Worm (Caenorhabditis elegans): Measurements from ENCODE around the gene F38E1.3.

Gene F38E1.3

DNA sequence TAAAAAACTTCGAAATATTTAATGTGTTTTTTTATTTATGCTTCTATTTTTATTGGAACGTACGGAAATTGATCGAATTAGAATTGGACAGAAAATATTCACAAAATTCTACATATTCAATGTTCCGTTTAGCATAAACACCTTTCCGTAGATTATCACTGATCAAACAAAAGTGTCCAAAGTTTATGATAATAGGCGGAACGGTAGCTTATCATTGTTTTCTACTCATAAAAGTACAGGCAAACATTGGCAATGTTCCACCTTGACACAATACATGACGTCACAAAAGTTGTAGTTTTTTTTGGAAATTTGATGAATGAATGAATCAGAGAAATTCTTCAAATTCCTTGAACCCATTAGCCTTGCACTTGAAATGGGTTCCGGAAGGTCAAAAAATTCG is 28.0 kb downstream of the F38E1.3 start:
- no peak for TF ChIP-seq dao-5 (tag; optimal IDR thresholded peaks at IDR 0.05)
- TF ChIP-seq him-1 (tag; optimal IDR thresholded peaks at IDR 0.05) = no peak
- no peak for TF ChIP-seq W03F9.2 (tag; optimal IDR thresholded peaks at IDR 0.05)

DNA sequence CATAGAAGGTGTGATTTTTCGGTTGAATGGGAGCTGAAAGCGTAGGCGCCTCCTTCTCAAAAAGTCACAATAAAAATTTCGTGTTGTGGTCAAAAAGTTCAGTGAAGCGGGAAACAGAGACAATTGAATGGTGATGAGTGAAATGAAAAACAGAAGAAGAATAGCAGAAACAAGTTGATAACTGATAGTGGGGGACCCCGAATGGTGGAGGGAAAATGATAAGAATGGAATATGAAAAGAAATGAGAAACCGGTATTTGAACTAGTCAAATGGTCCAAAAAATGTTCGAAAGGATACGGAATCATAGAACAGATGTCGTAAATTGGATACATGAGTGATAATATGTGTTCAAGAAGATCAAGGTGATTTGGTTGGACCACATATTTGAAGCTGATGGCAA is 28.4 kb downstream of the F38E1.3 start:
- no peak for TF ChIP-seq him-1 (tag; optimal IDR thresholded peaks at IDR 0.05)
- no peak for TF ChIP-seq W03F9.2 (tag; optimal IDR thresholded peaks at IDR 0.05)
- no peak for TF ChIP-seq dao-5 (tag; optimal IDR thresholded peaks at IDR 0.05)

DNA sequence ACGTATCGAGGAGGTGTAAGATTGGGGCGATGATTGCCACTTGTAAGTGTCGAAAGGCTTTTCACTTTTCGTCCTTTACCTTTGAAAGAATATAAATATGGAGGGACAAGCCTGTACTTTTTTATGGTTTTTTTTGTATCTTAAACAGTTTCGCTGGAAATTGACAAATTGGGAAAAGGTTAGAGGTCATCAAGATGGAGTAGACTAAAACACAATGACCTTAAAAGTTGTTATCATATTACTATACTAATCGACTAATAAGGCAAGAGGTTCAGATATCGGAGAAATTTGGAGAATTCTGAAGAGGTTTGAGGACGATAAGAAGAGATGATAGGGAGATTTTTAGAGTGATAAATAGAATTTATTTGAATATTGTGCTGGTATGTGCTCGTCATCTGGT is 30.2 kb downstream of the F38E1.3 start:
- TF ChIP-seq W03F9.2 (tag; optimal IDR thresholded peaks at IDR 0.05) = no peak
- no peak for TF ChIP-seq dao-5 (tag; optimal IDR thresholded peaks at IDR 0.05)
- no peak for TF ChIP-seq him-1 (tag; optimal IDR thresholded peaks at IDR 0.05)

DNA sequence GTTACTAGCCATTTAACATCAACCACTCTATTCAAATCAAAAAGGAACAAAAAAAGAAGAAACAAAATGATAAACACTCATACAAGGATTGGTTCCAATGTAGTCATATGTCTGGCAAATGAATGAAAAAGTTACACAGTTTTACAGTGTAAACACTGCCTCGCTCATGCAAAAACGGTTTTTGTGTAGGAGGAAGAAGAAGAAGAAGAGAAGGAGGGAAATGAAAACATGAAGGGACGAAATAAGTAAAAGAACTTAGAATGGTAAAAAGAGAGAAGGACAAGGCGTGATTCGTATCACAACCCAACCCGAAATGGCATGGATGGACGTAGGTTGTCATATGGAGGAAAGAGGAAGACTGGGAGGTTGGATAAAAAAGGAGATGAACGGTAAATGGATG is 31.0 kb downstream of the F38E1.3 start:
- TF ChIP-seq him-1 (tag; optimal IDR thresholded peaks at IDR 0.05) (no peak), W03F9.2 (tag; optimal IDR thresholded peaks at IDR 0.05) (no peak), dao-5 (tag; optimal IDR thresholded peaks at IDR 0.05) (no peak)

DNA sequence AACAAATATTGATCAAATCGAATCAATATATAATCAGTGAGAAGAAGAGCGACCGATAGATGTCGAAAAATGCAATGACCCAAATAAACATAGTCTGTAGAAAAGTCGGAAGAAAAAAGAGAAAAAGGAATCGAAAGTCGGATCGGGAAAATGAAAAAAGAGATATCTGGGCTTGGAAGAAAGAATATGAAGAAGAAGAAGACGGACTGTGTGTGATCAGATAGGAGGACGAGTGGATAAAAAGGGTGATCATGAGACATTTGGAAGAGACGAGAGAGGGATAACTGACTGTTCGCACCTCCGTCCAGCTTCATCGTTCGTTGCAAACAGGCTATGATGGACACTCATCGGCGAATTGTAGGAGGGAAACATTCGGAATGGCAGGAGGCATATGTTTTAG is 33.6 kb downstream of the F38E1.3 start:
- no peak for TF ChIP-seq W03F9.2 (tag; optimal IDR thresholded peaks at IDR 0.05)
- TF ChIP-seq him-1 (tag; optimal IDR thresholded peaks at IDR 0.05) = no peak
- no peak for TF ChIP-seq dao-5 (tag; optimal IDR thresholded peaks at IDR 0.05)

DNA sequence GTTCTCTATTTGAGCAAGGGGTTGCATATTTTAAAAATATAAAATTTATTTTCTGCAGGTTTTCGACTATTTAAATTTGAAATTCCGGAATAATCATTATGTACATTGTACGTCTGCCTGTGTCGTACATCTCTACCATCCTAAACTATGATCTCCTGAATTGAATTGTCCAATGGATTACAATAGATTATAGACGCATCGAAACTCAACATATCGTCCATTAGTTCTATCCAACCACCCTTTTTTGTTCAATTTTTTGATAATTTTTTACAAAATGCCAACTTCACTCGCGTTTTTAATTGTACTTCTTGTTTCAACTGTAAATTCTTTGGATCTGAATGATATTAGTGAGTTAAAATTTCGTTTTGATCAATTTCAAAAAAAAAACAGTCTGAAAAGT is 34.5 kb downstream of the F38E1.3 start, which contains the start of gene F52E1.2:
Gene F52E1.2 (plus strand): TSS at position 190 of the 400 bp plus-strand sequence.
- TF ChIP-seq dao-5 (tag; optimal IDR thresholded peaks at IDR 0.05) (no peak), W03F9.2 (tag; optimal IDR thresholded peaks at IDR 0.05) (no peak), him-1 (tag; optimal IDR thresholded peaks at IDR 0.05) (no peak)

DNA sequence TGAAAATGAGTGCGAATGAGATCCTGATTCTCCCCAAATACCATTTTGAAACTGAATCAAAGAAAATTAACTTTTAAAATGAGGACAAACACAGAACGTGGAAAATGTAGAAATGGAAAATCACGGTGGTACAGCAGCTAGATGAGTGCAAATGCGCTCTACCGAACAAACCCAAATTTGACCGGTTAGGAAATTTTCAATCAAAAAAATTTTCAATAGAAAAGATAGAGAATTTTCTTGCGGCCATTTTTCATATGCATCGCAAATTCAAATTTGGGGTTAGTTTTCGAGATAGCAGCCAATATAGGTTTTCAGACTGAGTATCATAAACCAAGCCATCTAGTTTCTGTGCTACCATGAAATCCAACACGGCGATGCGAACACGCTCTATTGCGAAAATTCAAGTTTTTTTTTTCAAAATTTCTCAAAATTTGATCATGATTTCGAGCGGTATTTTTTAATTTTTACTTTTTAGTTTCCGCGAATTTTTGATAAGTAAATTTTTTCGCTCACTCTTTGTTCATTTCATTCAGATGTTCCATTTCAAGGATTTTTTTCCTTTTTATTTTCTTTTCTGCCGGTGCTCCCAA is 37.6 kb downstream of the F38E1.3 start, which contains the start of gene vha-18:
Gene vha-18 (minus strand): TSS at position 51 of the 590 bp plus-strand sequence.
- no peak for TF ChIP-seq dao-5 (tag; optimal IDR thresholded peaks at IDR 0.05)
- no peak for TF ChIP-seq W03F9.2 (tag; optimal IDR thresholded peaks at IDR 0.05)
- TF ChIP-seq him-1 (tag; optimal IDR thresholded peaks at IDR 0.05) = no peak

DNA sequence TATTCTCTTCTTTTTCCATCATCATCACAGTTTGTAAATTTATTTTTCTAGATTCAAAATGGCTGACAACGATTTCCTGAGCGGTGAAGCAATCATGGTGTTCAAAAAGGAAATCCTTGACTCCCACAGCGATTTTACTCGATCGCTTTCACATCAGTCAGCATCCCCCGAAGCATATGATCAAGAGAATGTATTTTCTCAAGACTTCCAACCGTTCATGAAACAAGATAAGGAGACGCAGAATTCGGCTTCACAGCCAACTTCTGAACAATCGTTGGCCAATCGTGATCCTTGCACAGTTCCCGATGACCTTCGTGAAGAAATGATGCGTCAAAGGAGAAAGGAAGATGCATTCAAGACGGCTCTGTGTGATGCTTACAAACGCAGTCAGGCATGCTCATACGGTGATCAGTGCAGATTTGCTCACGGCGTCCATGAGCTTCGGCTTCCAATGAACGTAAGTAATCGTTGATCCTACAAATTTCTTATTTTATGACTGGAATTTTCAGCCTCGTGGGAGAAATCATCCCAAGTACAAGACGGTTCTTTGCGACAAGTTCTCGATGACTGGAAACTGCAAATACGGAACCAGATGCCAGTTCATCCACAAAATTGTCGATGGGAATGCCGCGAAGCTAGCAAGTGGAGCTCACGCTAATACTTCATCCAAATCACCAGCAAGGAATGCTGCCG is 38.2 kb downstream of the F38E1.3 start, which contains the start of gene pos-1:
Gene pos-1 (plus strand): TSS at position 51 of the 693 bp plus-strand sequence.
- no peak for TF ChIP-seq dao-5 (tag; optimal IDR thresholded peaks at IDR 0.05)
- TF ChIP-seq him-1 (tag; optimal IDR thresholded peaks at IDR 0.05) = no peak
- no peak for TF ChIP-seq W03F9.2 (tag; optimal IDR thresholded peaks at IDR 0.05)

DNA sequence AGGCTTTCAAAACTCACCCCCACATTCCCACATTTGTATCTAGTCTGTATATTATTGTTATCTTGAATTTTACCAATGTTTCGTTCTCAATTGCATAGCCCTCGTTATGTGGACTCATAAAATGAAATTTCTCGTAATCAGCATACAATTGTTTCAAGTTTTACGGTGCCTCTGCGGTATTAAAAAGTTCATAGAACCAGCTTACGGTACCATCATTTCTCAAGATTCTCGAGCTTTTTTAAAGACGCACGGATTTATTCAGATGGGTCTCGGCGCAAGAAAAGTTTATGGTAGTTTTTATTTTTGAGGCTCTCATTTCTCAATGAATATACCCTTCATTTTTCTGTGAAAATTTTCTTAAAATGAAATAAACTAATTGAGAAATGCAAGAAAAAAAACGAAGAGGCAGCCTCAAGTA is 39.2 kb downstream of the F38E1.3 start:
- TF ChIP-seq dao-5 (tag; optimal IDR thresholded peaks at IDR 0.05) (peak; percentile 51), W03F9.2 (tag; optimal IDR thresholded peaks at IDR 0.05) (no peak), him-1 (tag; optimal IDR thresholded peaks at IDR 0.05) (no peak)

DNA sequence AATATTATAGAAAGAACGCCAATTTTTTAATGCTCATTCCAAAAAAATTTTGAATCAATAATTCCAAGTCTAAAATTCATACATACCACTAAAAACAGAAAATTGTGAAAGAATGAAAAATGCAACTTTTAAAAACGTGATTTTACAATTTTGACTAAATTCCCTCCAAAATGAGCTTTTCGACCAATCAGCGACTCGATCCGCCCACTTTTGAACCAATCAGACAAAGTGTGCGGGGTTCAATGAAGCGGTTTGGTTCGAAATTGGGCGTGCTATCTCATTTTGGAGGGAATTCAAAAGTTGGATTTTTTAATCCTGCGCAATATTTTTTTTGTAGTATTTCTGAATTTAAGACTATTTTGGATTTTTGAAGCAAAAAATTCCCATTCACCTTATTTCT is 41.3 kb downstream of the F38E1.3 start:
- TF ChIP-seq him-1 (tag; optimal IDR thresholded peaks at IDR 0.05) = no peak
- no peak for TF ChIP-seq W03F9.2 (tag; optimal IDR thresholded peaks at IDR 0.05)
- no peak for TF ChIP-seq dao-5 (tag; optimal IDR thresholded peaks at IDR 0.05)

DNA sequence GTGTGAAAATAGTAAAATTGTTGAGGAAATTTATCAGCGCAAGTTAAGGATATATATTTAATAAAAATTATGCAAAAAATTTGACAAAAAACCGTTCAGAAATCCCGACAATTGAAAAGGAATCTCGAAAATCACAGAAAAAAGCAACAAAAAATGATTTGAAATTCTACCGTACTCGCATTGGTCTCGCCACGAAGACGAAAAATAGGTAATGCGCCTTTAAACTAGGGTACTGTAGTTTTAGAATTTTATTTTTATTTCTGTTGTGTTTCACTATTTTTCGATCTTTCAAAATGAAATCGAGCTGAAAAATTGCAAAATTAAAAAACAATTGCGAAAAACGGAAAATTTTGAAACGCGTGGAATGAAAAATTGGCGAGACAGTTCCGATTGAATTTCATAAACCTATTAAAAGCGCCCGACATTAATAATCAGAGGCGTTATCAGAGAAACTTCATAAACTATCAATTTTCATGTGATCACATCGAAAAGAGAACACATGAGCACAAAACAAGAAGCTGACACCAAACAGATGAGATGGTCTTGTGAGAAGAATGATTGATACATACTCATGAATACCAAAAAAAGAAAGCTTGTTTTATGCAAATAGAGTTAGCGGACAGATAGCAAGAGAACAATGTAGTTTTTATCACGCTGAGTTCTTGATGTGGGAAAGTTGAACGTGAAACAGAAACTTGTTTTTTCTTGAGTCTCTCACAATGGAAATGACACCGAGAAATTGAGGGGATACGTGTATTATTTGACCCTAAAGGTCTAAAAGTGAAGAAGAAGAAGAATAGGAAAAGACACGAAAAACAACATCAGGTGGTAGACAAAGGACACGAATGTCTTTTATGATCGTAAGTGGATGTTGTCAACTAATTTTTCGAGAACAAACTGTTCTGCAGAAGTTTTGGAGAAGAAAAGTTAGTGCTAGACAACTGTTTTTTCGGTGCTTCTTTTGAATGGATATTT is 49.2 kb downstream of the F38E1.3 start:
- TF ChIP-seq dao-5 (tag; optimal IDR thresholded peaks at IDR 0.05) (no peak), W03F9.2 (tag; optimal IDR thresholded peaks at IDR 0.05) (no peak), him-1 (tag; optimal IDR thresholded peaks at IDR 0.05) (no peak)

DNA sequence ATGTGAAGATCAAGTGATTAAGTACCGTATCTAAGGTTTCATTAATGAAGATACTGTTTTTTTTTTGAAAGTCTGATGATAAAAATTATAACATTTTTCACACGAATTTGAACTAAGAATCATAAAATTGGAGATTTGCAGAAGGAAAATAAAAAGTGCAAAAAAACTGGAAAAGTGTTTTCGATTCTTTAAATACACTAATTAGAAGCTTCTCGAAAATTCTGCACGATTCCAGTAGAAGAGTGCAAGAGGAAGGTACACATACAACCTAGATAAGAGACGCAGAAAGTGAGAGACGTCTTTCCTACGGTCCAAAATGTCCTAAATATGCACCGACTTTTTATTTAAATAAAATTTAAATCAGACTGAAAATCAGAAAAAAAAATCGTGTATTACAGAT is 50.3 kb downstream of the F38E1.3 start:
- no peak for TF ChIP-seq him-1 (tag; optimal IDR thresholded peaks at IDR 0.05)
- TF ChIP-seq dao-5 (tag; optimal IDR thresholded peaks at IDR 0.05) = no peak
- no peak for TF ChIP-seq W03F9.2 (tag; optimal IDR thresholded peaks at IDR 0.05)

DNA sequence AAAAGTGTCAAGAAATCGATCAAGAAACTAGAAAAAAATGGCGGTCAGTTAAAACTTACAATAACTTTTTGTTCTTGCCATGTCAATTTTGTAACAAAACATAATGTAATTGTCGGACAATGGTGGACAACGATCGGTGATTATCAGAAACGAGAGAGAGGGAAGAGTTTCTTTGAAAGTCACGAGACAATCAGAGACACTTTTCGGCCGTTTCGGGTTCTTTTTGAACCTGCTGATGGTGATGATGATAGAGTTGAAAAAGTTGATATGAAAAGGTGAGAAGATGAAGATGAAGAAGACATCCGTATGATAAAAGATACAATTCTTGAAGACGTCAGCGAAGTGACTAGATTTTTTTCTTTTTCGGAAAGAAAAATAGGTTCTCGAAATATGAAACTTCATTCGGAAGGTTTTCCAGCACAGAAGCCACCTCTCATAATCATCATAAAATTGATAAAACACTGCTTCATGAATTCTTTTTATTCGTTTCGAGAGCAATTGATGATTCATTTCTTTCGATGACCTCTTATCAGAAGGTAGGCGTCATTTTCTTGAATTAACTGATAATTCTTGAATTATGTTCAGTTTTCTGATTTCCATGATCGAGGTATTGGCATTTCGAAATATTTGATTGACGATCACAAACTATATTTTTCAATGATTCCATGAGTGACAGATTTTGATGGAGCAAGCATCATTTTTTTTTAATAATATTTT is 51.0 kb downstream of the F38E1.3 start:
- TF ChIP-seq W03F9.2 (tag; optimal IDR thresholded peaks at IDR 0.05) = no peak
- no peak for TF ChIP-seq dao-5 (tag; optimal IDR thresholded peaks at IDR 0.05)
- no peak for TF ChIP-seq him-1 (tag; optimal IDR thresholded peaks at IDR 0.05)
